Worm (Caenorhabditis elegans) whole organism, young adult: ENCODE measurements around the gene set-2.

Experiments used
- B0035.1 ChIP-seq: sonication (generic microtip); optimal IDR thresholded peaks from 2 replicates; lab custom pipeline; 2016; ENCODE audit warnings: missing genetic modification characterization, mild to moderate bottlenecking, missing compliant biosample characterization, missing genotype, missing genetic modification reagents
- B0336.3 ChIP-seq: fragments of 200-800 bp; sonication (Bioruptor generic); IDR thresholded peaks from 2 replicates; pipeline ENCODE4 v1.3.6; 2022; ENCODE audit warnings: missing genetic modification characterization, missing compliant biosample characterization
- D2030.7 ChIP-seq: fragments of 200-800 bp; sonication (Bioruptor generic); IDR thresholded peaks from 2 replicates; pipeline ENCODE4 v1.3.6; 2022; ENCODE audit warnings: missing genetic modification reagents, missing genetic modification characterization, missing compliant biosample characterization
- F33H1.4 ChIP-seq: fragments of 200-800 bp; sonication (Bioruptor generic); IDR thresholded peaks from 2 replicates; pipeline ENCODE4 v1.3.6; 2022; ENCODE audit warnings: missing genetic modification reagents, missing genetic modification characterization, missing compliant biosample characterization
- F39B2.1 ChIP-seq: fragments of 200-800 bp; sonication (Bioruptor generic); IDR thresholded peaks from 2 replicates; pipeline ENCODE4 v1.3.6; 2022; ENCODE audit warnings: missing genetic modification reagents, missing genetic modification characterization, missing compliant biosample characterization
- F49E8.2 ChIP-seq: sonication (generic microtip); optimal IDR thresholded peaks from 3 replicates; lab custom pipeline; 2017; ENCODE audit warnings: missing genetic modification characterization, mild to moderate bottlenecking, missing compliant biosample characterization, antibody characterized with exemption, moderate library complexity; ENCODE audit not compliant: insufficient read depth
- K12H6.12 ChIP-seq: fragments of 200-800 bp; sonication (Bioruptor generic); optimal IDR thresholded peaks from 2 replicates; lab custom pipeline; 2018; ENCODE audit warnings: mild to moderate bottlenecking, missing genetic modification characterization, missing compliant biosample characterization
- T26A5.8 ChIP-seq: sonication (generic microtip); optimal IDR thresholded peaks from 2 replicates; lab custom pipeline; 2016; ENCODE audit warnings: missing genetic modification characterization, missing compliant biosample characterization
- Y53F4B.3 ChIP-seq: fragments of 200-800 bp; sonication (Bioruptor generic); IDR thresholded peaks from 2 replicates; pipeline ENCODE4 v1.3.6; 2022; ENCODE audit warnings: missing genetic modification reagents, missing genetic modification characterization, missing compliant biosample characterization
- Y56A3A.18 ChIP-seq: fragments of 200-800 bp; sonication (Bioruptor generic); IDR thresholded peaks from 2 replicates; pipeline ENCODE4 v1.3.6; 2022; ENCODE audit warnings: missing genetic modification reagents, missing genetic modification characterization, missing compliant biosample characterization
- aptf-2 ChIP-seq: fragments of 200-800 bp; sonication (Bioruptor generic); conservative IDR thresholded peaks from 2 replicates; pipeline ENCODE4 v1.3.6; 2022; ENCODE audit warnings: missing genetic modification reagents, missing genetic modification characterization, missing compliant biosample characterization
- atf-7 ChIP-seq: sonication (generic microtip); optimal IDR thresholded peaks from 2 replicates; lab custom pipeline; 2017; ENCODE audit warnings: mild to moderate bottlenecking, missing genetic modification characterization, missing compliant biosample characterization
- ccch-3 ChIP-seq: fragments of 200-800 bp; sonication (Bioruptor generic); optimal IDR thresholded peaks from 2 replicates; lab custom pipeline; 2018; ENCODE audit warnings: mild to moderate bottlenecking, missing genetic modification characterization, missing compliant biosample characterization
- cebp-1 ChIP-seq, 2 experiments: fragments of 200-800 bp in 1 of 2; sonication (Bioruptor generic) in 1 of 2; sonication (generic microtip) in 1 of 2; IDR thresholded peaks in 1 of 2; optimal IDR thresholded peaks in 1 of 2; 2 replicates each; pipeline versions ENCODE4 v1.3.6 to Lab custom; 2017 to 2022; ENCODE audit warnings: missing compliant biosample characterization in 2 of 2, missing genetic modification characterization in 2 of 2, mild to moderate bottlenecking in 1 of 2, missing genetic modification reagents in 1 of 2, moderate library complexity in 1 of 2
- ceh-100 ChIP-seq: fragments of 200-800 bp; sonication (Bioruptor generic); IDR thresholded peaks from 2 replicates; pipeline ENCODE4 v1.3.6; 2022; ENCODE audit warnings: missing genetic modification reagents, missing genetic modification characterization, missing compliant biosample characterization
- ceh-27 ChIP-seq: fragments of 200-800 bp; sonication (Bioruptor generic); optimal IDR thresholded peaks from 2 replicates; lab custom pipeline; 2018; ENCODE audit warnings: mild to moderate bottlenecking, missing genetic modification characterization, moderate library complexity, missing compliant biosample characterization
- ceh-91 ChIP-seq: fragments of 200-800 bp; sonication (Bioruptor generic); IDR thresholded peaks from 2 replicates; pipeline ENCODE4 v1.3.6; 2022; ENCODE audit warnings: missing genetic modification reagents, missing genetic modification characterization, missing compliant biosample characterization
- chd-7 ChIP-seq: sonication (generic microtip); optimal IDR thresholded peaks from 2 replicates; lab custom pipeline; 2016; ENCODE audit warnings: mild to moderate bottlenecking, missing genetic modification characterization, moderate library complexity, missing compliant biosample characterization
- dox-1 ChIP-seq: fragments of 200-800 bp; sonication (Bioruptor generic); IDR thresholded peaks from 2 replicates; pipeline ENCODE4 v1.3.6; 2022; ENCODE audit warnings: missing genetic modification reagents, missing genetic modification characterization, missing compliant biosample characterization
- dpff-1 ChIP-seq: sonication (generic microtip); optimal IDR thresholded peaks from 2 replicates; lab custom pipeline; 2017; ENCODE audit warnings: mild to moderate bottlenecking, missing genetic modification characterization, missing compliant biosample characterization
- dpl-1 ChIP-seq: fragments of 150-350 bp; optimal IDR thresholded peaks from 2 replicates; lab custom pipeline; 2014; ENCODE audit warnings: missing biosample characterization, missing genetic modification reagents, missing genetic modification characterization
- ekl-4 ChIP-seq: fragments of 200-800 bp; sonication (Bioruptor generic); IDR thresholded peaks from 2 replicates; pipeline ENCODE4 v1.3.6; 2022; ENCODE audit warnings: missing genetic modification reagents, missing genetic modification characterization, missing compliant biosample characterization
- fkh-3 ChIP-seq: sonication (generic microtip); optimal IDR thresholded peaks from 2 replicates; lab custom pipeline; 2016; ENCODE audit warnings: mild to moderate bottlenecking, missing genetic modification characterization, missing compliant biosample characterization
- gei-17 ChIP-seq: fragments of 200-800 bp; sonication (Bioruptor generic); optimal IDR thresholded peaks from 2 replicates; lab custom pipeline; 2018; ENCODE audit warnings: mild to moderate bottlenecking, missing genetic modification characterization, missing compliant biosample characterization
- him-1 ChIP-seq: sonication (generic microtip); optimal IDR thresholded peaks from 2 replicates; lab custom pipeline; 2016; ENCODE audit warnings: missing genotype, missing genetic modification reagents, missing genetic modification characterization, missing compliant biosample characterization
- hmg-1.2 ChIP-seq: fragments of 200-800 bp; sonication (Bioruptor generic); IDR thresholded peaks from 2 replicates; pipeline ENCODE4 v1.3.6; 2022; ENCODE audit warnings: missing genetic modification reagents, missing genetic modification characterization, missing compliant biosample characterization
- hrde-1 ChIP-seq: sonication (generic microtip); optimal IDR thresholded peaks from 2 replicates; lab custom pipeline; 2016; ENCODE audit warnings: missing genetic modification characterization, mild to moderate bottlenecking, missing compliant biosample characterization, moderate library complexity, missing genotype, missing genetic modification reagents, borderline replicate concordance
- let-526 ChIP-seq: fragments of 200-800 bp; sonication (Bioruptor generic); IDR thresholded peaks from 2 replicates; pipeline ENCODE4 v1.3.6; 2022; ENCODE audit warnings: missing genetic modification reagents, missing genetic modification characterization, missing compliant biosample characterization
- lin-35 ChIP-seq, 3 experiments: fragments of 150-350 bp in 2 of 3; sonication (generic microtip) in 1 of 3; optimal IDR thresholded peaks; 2 replicates each; lab custom pipeline; 2014 to 2018; ENCODE audit warnings: missing biosample characterization in 3 of 3, missing genetic modification characterization in 3 of 3, missing genetic modification reagents in 3 of 3
- lin-54 ChIP-seq: fragments of 200-800 bp; sonication (Bioruptor generic); optimal IDR thresholded peaks from 2 replicates; lab custom pipeline; 2018; ENCODE audit warnings: mild to moderate bottlenecking, missing genetic modification characterization, missing compliant biosample characterization
- lsl-1 ChIP-seq: fragments of 200-800 bp; sonication (Bioruptor generic); optimal IDR thresholded peaks from 2 replicates; lab custom pipeline; 2018; ENCODE audit warnings: mild to moderate bottlenecking, missing genetic modification characterization, moderate library complexity, missing compliant biosample characterization
- madf-10 ChIP-seq: sonication (generic microtip); optimal IDR thresholded peaks from 2 replicates; lab custom pipeline; 2016; ENCODE audit warnings: mild to moderate bottlenecking, missing genetic modification characterization, missing compliant biosample characterization
- madf-3 ChIP-seq: fragments of 200-800 bp; sonication (Bioruptor generic); IDR thresholded peaks from 2 replicates; pipeline ENCODE4 v1.3.6; 2022; ENCODE audit warnings: missing genetic modification reagents, missing genetic modification characterization, missing compliant biosample characterization
- madf-6 ChIP-seq: fragments of 200-800 bp; sonication (Bioruptor generic); IDR thresholded peaks from 2 replicates; pipeline ENCODE4 v1.3.6; 2022; ENCODE audit warnings: missing genetic modification reagents, missing genetic modification characterization, missing compliant biosample characterization
- madf-8 ChIP-seq: fragments of 200-800 bp; sonication (Bioruptor generic); conservative IDR thresholded peaks from 2 replicates; pipeline ENCODE4 v1.3.6; 2022; ENCODE audit warnings: missing genetic modification reagents, missing genetic modification characterization, missing compliant biosample characterization
- mxl-1 ChIP-seq: sonication (generic microtip); optimal IDR thresholded peaks from 2 replicates; lab custom pipeline; 2016; ENCODE audit warnings: missing genetic modification characterization, missing compliant biosample characterization
- nfya-1 ChIP-seq: sonication (generic microtip); optimal IDR thresholded peaks from 2 replicates; lab custom pipeline; 2017; ENCODE audit warnings: antibody characterized with exemption, missing compliant biosample characterization, missing genetic modification characterization, borderline replicate concordance; ENCODE audit not compliant: insufficient read depth
- nhr-179 ChIP-seq: sonication (generic microtip); optimal IDR thresholded peaks from 2 replicates; lab custom pipeline; 2016; ENCODE audit warnings: mild to moderate bottlenecking, missing genetic modification characterization, missing compliant biosample characterization
- nhr-80 ChIP-seq: sonication (generic microtip); optimal IDR thresholded peaks from 2 replicates; lab custom pipeline; 2016; ENCODE audit warnings: missing genetic modification characterization, missing compliant biosample characterization
- pha-4 ChIP-seq: fragments of 150-350 bp; sonication (generic microtip); optimal IDR thresholded peaks from 2 replicates; lab custom pipeline; 2014; ENCODE audit warnings: missing biosample characterization, missing genetic modification reagents, missing genetic modification characterization
- rcor-1 ChIP-seq: fragments of 200-800 bp; sonication (Bioruptor generic); IDR thresholded peaks from 2 replicates; pipeline ENCODE4 v1.3.6; 2022; ENCODE audit warnings: missing genetic modification reagents, missing genetic modification characterization, missing compliant biosample characterization
- snpc-1.3 ChIP-seq: sonication (generic microtip); optimal IDR thresholded peaks from 2 replicates; lab custom pipeline; 2017; ENCODE audit warnings: missing genetic modification characterization, mild to moderate bottlenecking, missing compliant biosample characterization, antibody characterized with exemption, moderate library complexity, missing genotype, missing genetic modification reagents; ENCODE audit not compliant: insufficient read depth
- somi-1 ChIP-seq: fragments of 200-800 bp; sonication (Bioruptor generic); optimal IDR thresholded peaks from 2 replicates; lab custom pipeline; 2018; ENCODE audit warnings: mild to moderate bottlenecking, missing genetic modification characterization, missing compliant biosample characterization
- tlf-1 ChIP-seq: fragments of 200-800 bp; sonication (Bioruptor generic); optimal IDR thresholded peaks from 2 replicates; lab custom pipeline; 2018; ENCODE audit warnings: mild to moderate bottlenecking, missing genetic modification characterization, missing compliant biosample characterization
- unc-130 ChIP-seq: sonication (generic microtip); optimal IDR thresholded peaks from 2 replicates; lab custom pipeline; 2016; ENCODE audit warnings: missing genetic modification reagents, missing genetic modification characterization, missing compliant biosample characterization
- ztf-6 ChIP-seq: fragments of 200-800 bp; sonication (Bioruptor generic); IDR thresholded peaks from 2 replicates; pipeline ENCODE4 v1.3.6; 2022; ENCODE audit warnings: missing genetic modification reagents, missing genetic modification characterization, missing compliant biosample characterization

set-2 gene

DNA sequence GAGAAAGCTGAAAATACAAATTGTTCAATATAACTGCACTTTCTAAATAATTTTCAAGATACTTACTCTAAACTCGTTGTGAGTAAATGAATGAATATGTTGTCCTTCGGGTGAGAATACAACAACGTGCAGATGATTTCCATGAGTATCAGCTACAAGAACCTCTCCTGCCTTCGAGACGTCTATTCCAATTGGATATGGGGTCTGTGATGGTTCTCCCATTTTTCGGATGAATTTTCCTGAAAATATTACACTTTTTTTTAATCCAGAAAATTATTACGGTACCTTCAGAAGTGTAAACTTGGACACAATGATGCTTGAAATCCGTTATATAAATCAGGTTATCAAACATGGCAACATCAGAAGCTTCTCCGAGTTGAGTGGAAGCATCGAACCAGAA is 34.7 kb downstream of the set-2 start:
- TF ChIP-seq gei-17 (no peak), ztf-6 (no peak), cebp-1 (GFP tag; IDR thresholded peaks at IDR 0.05; lab: Robert Waterston, UW) (no peak), cebp-1 (tag; optimal IDR thresholded peaks at IDR 0.05; lab: Kevin White, UChicago) (no peak), him-1 (tag; lab: Kevin White, UChicago) (no peak), F39B2.1 (GFP tag; lab: Robert Waterston, UW) (no peak), ceh-91 (GFP tag; lab: Robert Waterston, UW) (no peak), madf-3 (no peak), D2030.7 (GFP tag; lab: Robert Waterston, UW) (no peak), unc-130 (no peak), nhr-179 (no peak), F49E8.2 (no peak), nfya-1 (tag; lab: Kevin White, UChicago) (no peak), K12H6.12 (no peak), ceh-27 (GFP tag; lab: Kevin White, UChicago) (no peak), dox-1 (no peak), Y53F4B.3 (no peak), dpl-1 (GFP tag; lab: Kevin White, UChicago) (no peak)

DNA sequence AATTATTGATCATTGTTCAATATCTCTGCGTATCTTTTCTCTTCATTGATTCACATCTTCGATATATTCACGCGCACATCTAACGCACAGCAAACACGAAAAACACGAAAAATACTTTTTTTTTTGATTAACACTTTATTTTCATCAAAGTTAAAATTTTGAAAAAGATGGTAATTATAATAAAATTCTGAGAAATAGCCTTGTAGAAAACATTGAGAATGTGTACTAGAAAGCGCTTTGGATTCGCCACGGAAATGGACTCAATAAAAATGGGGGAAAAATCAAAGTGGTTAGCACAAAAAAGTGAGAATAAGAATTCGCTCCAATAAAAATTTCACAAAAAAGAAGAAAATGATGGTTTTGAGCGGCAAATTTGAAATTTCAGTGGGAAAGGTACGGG is 36.5 kb downstream of the set-2 start, which contains the start of gene F26F4.6:
F26F4.6 (minus strand) TSS at position 101 of the 400 bp plus-strand sequence.
- TF ChIP-seq let-526 (GFP tag; lab: Robert Waterston, UW) (no peak), nhr-179 (no peak)

DNA sequence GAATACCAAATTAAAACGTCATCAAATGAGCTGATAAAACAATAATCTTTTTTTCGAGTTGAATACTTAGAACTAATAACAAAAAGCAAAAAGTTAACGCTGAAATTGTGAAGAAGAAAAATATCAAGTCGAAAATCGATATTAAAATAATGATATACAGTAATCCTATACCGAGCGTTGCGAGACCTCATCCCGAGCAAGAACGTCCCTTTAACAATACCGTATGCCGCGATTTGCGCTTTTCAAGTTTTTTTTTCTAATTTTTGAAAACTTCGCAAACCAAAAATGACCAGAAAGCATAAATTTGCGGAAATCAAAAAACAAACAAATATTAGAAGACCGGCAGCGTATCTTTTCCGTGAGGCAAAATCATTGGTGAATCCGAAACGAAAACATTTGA is 39.0 kb downstream of the set-2 start, which contains the start of gene F26F4.5:
F26F4.5 (minus strand) TSS at position 256 of the 400 bp plus-strand sequence.
- TF ChIP-seq fkh-3 (tag; lab: Kevin White, UChicago) (no peak), atf-7 (tag; lab: Kevin White, UChicago) (no peak), B0035.1 (tag; lab: Kevin White, UChicago) (no peak), him-1 (tag; lab: Kevin White, UChicago) (no peak), madf-8 (GFP tag; lab: Robert Waterston, UW) (peak; percentile 72), nhr-80 (no peak), Y56A3A.18 (no peak), mxl-1 (no peak), ccch-3 (no peak), F33H1.4 (GFP tag; lab: Robert Waterston, UW) (peak; percentile 90), Y53F4B.3 (no peak), T26A5.8 (no peak), ceh-91 (GFP tag; lab: Robert Waterston, UW) (peak; percentile 66; the same call in 1 of the 2 replicates), madf-6 (GFP tag; lab: Robert Waterston, UW) (peak; percentile 90), aptf-2 (GFP tag; lab: Robert Waterston, UW) (no peak), snpc-1.3 (no peak), tlf-1 (GFP tag; lab: Kevin White, UChicago) (no peak), B0336.3 (GFP tag; lab: Robert Waterston, UW) (no peak), hrde-1 (tag; lab: Kevin White, UChicago) (no peak), lsl-1 (peak; percentile 95), ceh-100 (GFP tag; lab: Robert Waterston, UW) (no peak), pha-4 (tag; lab: Kevin White, UChicago) (no peak), lin-35 (GFP tag; optimal IDR thresholded peaks at IDR 0.05; lab: Kevin White, UChicago) (no peak), ekl-4 (no peak), somi-1 (GFP tag; lab: Kevin White, UChicago) (no peak), rcor-1 (GFP tag; lab: Robert Waterston, UW) (no peak), hmg-1.2 (GFP tag; lab: Robert Waterston, UW) (0 out of 2 replicates have a peak, but pooled peaks have one; percentile 14), chd-7 (tag; lab: Kevin White, UChicago) (no peak), lin-54 (GFP tag; lab: Kevin White, UChicago) (peak; percentile 12), dpff-1 (no peak), nhr-179 (no peak), madf-10 (tag; lab: Kevin White, UChicago) (no peak), dox-1 (0 out of 2 replicates have a peak, but pooled peaks have one; percentile 8)
